Worm (Caenorhabditis elegans): ENCODE measurements around the gene srz-31.

The srz-31 gene

DNA sequence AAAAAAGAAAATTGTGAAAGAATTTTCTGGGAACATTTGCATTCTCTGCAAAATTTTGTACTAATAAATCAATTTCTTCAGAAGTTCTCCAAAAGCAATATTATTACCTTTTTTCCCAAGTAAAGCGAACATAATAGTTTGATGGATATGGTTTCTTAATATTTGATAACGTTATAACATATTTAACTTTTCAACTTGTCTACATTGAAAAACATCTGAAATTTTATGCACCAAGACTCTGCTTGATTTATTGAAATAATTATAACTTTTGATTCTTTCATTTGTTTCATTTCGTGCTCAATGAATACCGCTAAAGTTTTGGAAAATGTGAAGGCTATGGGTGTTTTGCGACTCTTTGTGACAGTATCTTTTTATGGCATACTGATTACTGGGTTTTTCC, at the start of gene srz-31:
TSS of gene srz-31 (plus strand) at position 301 of the 400 bp plus-strand sequence.
- TF ChIP-seq madf-6 (GFP tag; IDR thresholded peaks at IDR 0.05) (no peak), efl-1 (GFP tag; optimal IDR thresholded peaks at IDR 0.05) (no peak), hmg-20 (GFP tag; IDR thresholded peaks at IDR 0.05) (no peak), F39B2.1 (GFP tag; IDR thresholded peaks at IDR 0.05) (no peak), lir-1 (GFP tag; conservative IDR thresholded peaks at IDR 0.05) (no peak), rcor-1 (GFP tag; IDR thresholded peaks at IDR 0.05) (no peak), mcd-1 (GFP tag; IDR thresholded peaks at IDR 0.05) (no peak), C17E4.6 (GFP tag; IDR thresholded peaks at IDR 0.05) (no peak)

DNA sequence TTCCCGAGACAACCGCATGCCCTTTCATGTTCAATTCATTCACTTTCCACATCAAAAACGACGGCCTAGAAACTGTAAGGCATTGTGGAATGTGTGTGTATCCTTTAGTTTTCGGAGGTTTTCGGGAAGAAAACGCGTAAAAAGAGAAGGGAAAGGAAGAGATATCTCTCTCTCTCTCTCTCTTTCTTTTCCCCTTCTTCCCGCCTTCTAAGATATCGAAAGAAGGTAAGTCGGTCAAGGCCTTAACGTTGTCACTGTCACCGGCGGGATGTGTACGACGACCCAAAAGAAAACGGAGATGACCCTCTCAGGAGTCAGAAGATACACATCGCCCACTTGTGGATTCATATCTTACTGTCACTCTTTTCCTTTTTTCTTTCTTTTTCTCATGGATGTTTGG, 47.4 kb upstream of the srz-31 start:
- TF ChIP-seq let-607 (tag; optimal IDR thresholded peaks at IDR 0.05) (no peak), ets-4 (GFP tag; optimal IDR thresholded peaks at IDR 0.05) (no peak), dox-1 (GFP tag; IDR thresholded peaks at IDR 0.05) (no peak), gei-17 (GFP tag; optimal IDR thresholded peaks at IDR 0.05) (no peak), mes-4 (tag; optimal IDR thresholded peaks at IDR 0.05) (no peak), snpc-3.4 (tag; optimal IDR thresholded peaks at IDR 0.05) (no peak), F22D6.2 (tag; optimal IDR thresholded peaks at IDR 0.05) (no peak), D2030.7 (GFP tag; IDR thresholded peaks at IDR 0.05) (no peak), K12H6.12 (tag; optimal IDR thresholded peaks at IDR 0.05) (no peak), egl-18 (GFP tag; IDR thresholded peaks at IDR 0.05) (no peak), atf-7 (tag; optimal IDR thresholded peaks at IDR 0.05) (no peak), attf-3 (GFP tag; conservative IDR thresholded peaks at IDR 0.05) (no peak), hrde-1 (tag; optimal IDR thresholded peaks at IDR 0.05; ENCODE audit: borderline replicate concordance) (no peak), tbx-9 (tag; optimal IDR thresholded peaks at IDR 0.05; ENCODE audit: borderline replicate concordance) (no peak), nfya-2 (GFP tag; IDR thresholded peaks at IDR 0.05) (no peak), F55B11.4 (tag; optimal IDR thresholded peaks at IDR 0.05; ENCODE audit: borderline replicate concordance, insufficient read depth) (no peak), ZK185.1 (tag; optimal IDR thresholded peaks at IDR 0.05; ENCODE audit: poor library complexity, severe bottlenecking) (no peak), dpff-1 (tag; optimal IDR thresholded peaks at IDR 0.05) (no peak), ztf-26 (tag; optimal IDR thresholded peaks at IDR 0.05) (no peak)

DNA sequence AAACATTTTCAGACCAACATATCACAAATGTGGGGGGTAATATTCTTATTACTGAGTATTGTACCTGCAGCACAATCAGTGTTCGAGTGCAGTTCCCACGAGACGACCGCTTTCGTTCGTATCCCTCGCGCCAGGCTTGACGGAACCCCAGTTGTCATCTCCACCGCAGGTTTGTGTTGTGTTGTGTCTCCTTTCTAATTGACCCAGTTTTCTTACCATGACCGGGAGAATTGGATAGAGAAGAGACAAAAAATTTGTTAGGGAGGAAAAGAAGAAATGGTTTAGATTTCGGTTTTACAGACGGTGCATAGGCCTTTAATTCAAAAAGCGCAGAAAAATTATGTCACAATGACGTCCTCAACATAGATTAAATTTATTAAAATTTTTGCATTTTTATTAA, 45.9 kb upstream of the srz-31 start, which contains the start of gene noah-2:
TSS of gene noah-2 (plus strand) at position 13 of the 400 bp plus-strand sequence.
- TF ChIP-seq snpc-4 (GFP tag; optimal IDR thresholded peaks at IDR 0.05), result no peak
- TF ChIP-seq snpc-4 (tag; optimal IDR thresholded peaks at IDR 0.05), result no peak
- no peak for TF ChIP-seq ceh-58 (GFP tag; IDR thresholded peaks at IDR 0.05)
- TF ChIP-seq mes-4 (tag; optimal IDR thresholded peaks at IDR 0.05), result no peak
- no peak for TF ChIP-seq T26A5.8 (tag; optimal IDR thresholded peaks at IDR 0.05)
- TF ChIP-seq attf-6 (GFP tag; IDR thresholded peaks at IDR 0.05), result no peak
- TF ChIP-seq Y67H2A.10 (GFP tag; conservative IDR thresholded peaks at IDR 0.05), result no peak
- TF ChIP-seq Y56A3A.18 (GFP tag; IDR thresholded peaks at IDR 0.05), result no peak
- no peak for TF ChIP-seq akir-1 (GFP tag; optimal IDR thresholded peaks at IDR 0.05)
- no peak for TF ChIP-seq fkh-3 (tag; optimal IDR thresholded peaks at IDR 0.05)
- TF ChIP-seq F37B4.10 (GFP tag; IDR thresholded peaks at IDR 0.05), result no peak
- no peak for TF ChIP-seq nhr-179 (tag; optimal IDR thresholded peaks at IDR 0.05)

Measured in whole organism, young adult.